Worm (Caenorhabditis elegans) whole organism, L2 larva: ENCODE measurements around the gene srv-25.
A peak's percentile ranks its signal among the peaks of the same experiment; 100 is the strongest.

Source experiments
- C34F6.9 ChIP-seq: fragments of 150-350 bp; optimal IDR thresholded peaks from 2 replicates; lab custom pipeline; 2014; ENCODE audit warnings: missing biosample characterization, missing genetic modification characterization
- F13H6.1 ChIP-seq: sonication (generic microtip); optimal IDR thresholded peaks from 2 replicates; lab custom pipeline; 2016; ENCODE audit warnings: missing genetic modification characterization, missing compliant biosample characterization
- R02D3.7 ChIP-seq: fragments of 150-350 bp; optimal IDR thresholded peaks from 2 replicates; lab custom pipeline; 2014; ENCODE audit warnings: missing biosample characterization, missing genetic modification characterization
- Y55F3AM.14 ChIP-seq: fragments of 200-800 bp; sonication (Bioruptor generic); optimal IDR thresholded peaks from 2 replicates; lab custom pipeline; 2018; ENCODE audit warnings: mild to moderate bottlenecking, missing genetic modification characterization, missing compliant biosample characterization
- alr-1 ChIP-seq: fragments of 150-350 bp; optimal IDR thresholded peaks from 2 replicates; lab custom pipeline; 2014; ENCODE audit warnings: missing biosample characterization, missing genetic modification characterization
- aly-2 ChIP-seq: fragments of 150-350 bp; optimal IDR thresholded peaks from 2 replicates; lab custom pipeline; 2014; ENCODE audit warnings: missing biosample characterization, missing genetic modification characterization
- blmp-1 ChIP-seq: sonication (generic microtip); optimal IDR thresholded peaks from 2 replicates; lab custom pipeline; 2017; ENCODE audit warnings: missing genetic modification characterization, mild to moderate bottlenecking, missing compliant biosample characterization, antibody characterized with exemption, moderate library complexity; ENCODE audit not compliant: insufficient read depth
- ceh-16 ChIP-seq: fragments of 150-350 bp; optimal IDR thresholded peaks from 2 replicates; lab custom pipeline; 2014; ENCODE audit warnings: missing biosample characterization, missing genetic modification characterization
- ceh-82 ChIP-seq: fragments of 150-350 bp; optimal IDR thresholded peaks from 2 replicates; lab custom pipeline; 2014; ENCODE audit warnings: missing biosample characterization, missing genetic modification characterization
- dmd-4 ChIP-seq: sonication (generic microtip); optimal IDR thresholded peaks from 2 replicates; lab custom pipeline; 2017; ENCODE audit warnings: missing biosample characterization, missing genetic modification characterization
- egl-27 ChIP-seq: sonication (generic microtip); optimal IDR thresholded peaks from 3 replicates; lab custom pipeline; 2017; ENCODE audit warnings: missing biosample characterization, missing genetic modification reagents, missing genetic modification characterization
- fos-1 ChIP-seq: fragments of 150-350 bp; optimal IDR thresholded peaks from 2 replicates; lab custom pipeline; 2014; ENCODE audit warnings: missing biosample characterization, missing genetic modification characterization
- gmeb-1 ChIP-seq: fragments of 150-350 bp; optimal IDR thresholded peaks from 2 replicates; lab custom pipeline; 2014; ENCODE audit warnings: missing biosample characterization, missing genetic modification characterization
- lin-11 ChIP-seq: fragments of 150-350 bp; sonication (generic microtip); optimal IDR thresholded peaks from 2 replicates; lab custom pipeline; 2014; ENCODE audit warnings: missing biosample characterization, missing genetic modification characterization, inconsistent platforms, mixed read lengths
- lin-39 ChIP-seq: fragments of 150-350 bp; optimal IDR thresholded peaks from 2 replicates; lab custom pipeline; 2014; ENCODE audit warnings: missing biosample characterization, missing genetic modification reagents, missing genetic modification characterization
- lsy-2 ChIP-seq, 2 experiments: fragments of 150-350 bp in 1 of 2; sonication (generic microtip) in 1 of 2; optimal IDR thresholded peaks; 2 replicates each; lab custom pipeline; 2014 to 2017; ENCODE audit warnings: missing biosample characterization in 2 of 2, missing genetic modification characterization in 2 of 2
- mab-5 ChIP-seq: fragments of 150-350 bp; optimal IDR thresholded peaks from 2 replicates; lab custom pipeline; 2014; ENCODE audit warnings: missing biosample characterization, missing genetic modification characterization
- mbf-1 ChIP-seq: sonication (generic microtip); optimal IDR thresholded peaks from 2 replicates; lab custom pipeline; 2017; ENCODE audit warnings: missing biosample characterization, missing genetic modification characterization
- mdl-1 ChIP-seq, 2 experiments: fragments of 150-350 bp in 1 of 2; sonication (generic microtip) in 1 of 2; optimal IDR thresholded peaks; 2 replicates each; lab custom pipeline; 2017; ENCODE audit warnings: missing biosample characterization in 2 of 2, missing genetic modification characterization in 2 of 2
- nhr-10 ChIP-seq: sonication (generic microtip); optimal IDR thresholded peaks from 2 replicates; lab custom pipeline; 2017; ENCODE audit warnings: missing biosample characterization, missing genetic modification characterization
- nhr-12 ChIP-seq: fragments of 150-350 bp; optimal IDR thresholded peaks from 2 replicates; lab custom pipeline; 2014; ENCODE audit warnings: missing biosample characterization, missing genetic modification characterization
- nhr-129 ChIP-seq: fragments of 150-350 bp; optimal IDR thresholded peaks from 2 replicates; lab custom pipeline; 2014; ENCODE audit warnings: missing biosample characterization, missing genetic modification characterization
- nhr-23 ChIP-seq: fragments of 150-350 bp; optimal IDR thresholded peaks from 2 replicates; lab custom pipeline; 2014; ENCODE audit warnings: missing biosample characterization, missing genetic modification reagents, missing genetic modification characterization
- nhr-237 ChIP-seq: fragments of 150-350 bp; optimal IDR thresholded peaks from 2 replicates; lab custom pipeline; 2014; ENCODE audit warnings: missing biosample characterization, missing genetic modification characterization
- nhr-25 ChIP-seq: fragments of 150-350 bp; sonication (generic microtip); optimal IDR thresholded peaks from 3 replicates; lab custom pipeline; 2014; ENCODE audit warnings: missing biosample characterization, missing genetic modification characterization
- nhr-6 ChIP-seq: fragments of 150-350 bp; optimal IDR thresholded peaks from 2 replicates; lab custom pipeline; 2014; ENCODE audit warnings: missing biosample characterization, missing genetic modification characterization
- nhr-77 ChIP-seq: fragments of 150-350 bp; optimal IDR thresholded peaks from 2 replicates; lab custom pipeline; 2014; ENCODE audit warnings: missing biosample characterization, missing genetic modification characterization
- sem-4 ChIP-seq: fragments of 150-350 bp; optimal IDR thresholded peaks from 2 replicates; lab custom pipeline; 2014; ENCODE audit warnings: missing biosample characterization, missing genetic modification reagents, missing genetic modification characterization
- skn-1 ChIP-seq: sonication (generic microtip); optimal IDR thresholded peaks from 2 replicates; lab custom pipeline; 2017; ENCODE audit warnings: missing biosample characterization, missing genetic modification characterization
- sma-9 ChIP-seq, 2 experiments: fragments of 150-350 bp in 1 of 2; sonication (generic microtip) in 1 of 2; optimal IDR thresholded peaks; 2 replicates each; lab custom pipeline; 2014 to 2016; ENCODE audit warnings: missing genetic modification characterization in 2 of 2, mild to moderate bottlenecking in 1 of 2, missing biosample characterization in 1 of 2, missing compliant biosample characterization in 1 of 2, missing genetic modification reagents in 1 of 2, moderate library complexity in 1 of 2
- snpc-4 ChIP-seq: fragments of 150-350 bp; optimal IDR thresholded peaks from 2 replicates; lab custom pipeline; 2014; ENCODE audit warnings: missing biosample characterization, missing genetic modification characterization
- unc-55 ChIP-seq: fragments of 150-350 bp; sonication (generic microtip); optimal IDR thresholded peaks from 3 replicates; lab custom pipeline; 2014; ENCODE audit warnings: missing biosample characterization, missing genetic modification reagents, missing genetic modification characterization
- zag-1 ChIP-seq: fragments of 150-350 bp; optimal IDR thresholded peaks from 2 replicates; lab custom pipeline; 2014; ENCODE audit warnings: missing biosample characterization, missing genetic modification characterization
- ztf-1 ChIP-seq: fragments of 200-800 bp; sonication (Bioruptor generic); conservative IDR thresholded peaks from 2 replicates; pipeline ENCODE4 v1.3.6; 2022; ENCODE audit warnings: missing genetic modification characterization, missing compliant biosample characterization
- ztf-11 ChIP-seq: sonication (generic microtip); optimal IDR thresholded peaks from 2 replicates; lab custom pipeline; 2017; ENCODE audit warnings: missing biosample characterization, missing genetic modification characterization
- ztf-4 ChIP-seq: fragments of 150-350 bp; optimal IDR thresholded peaks from 2 replicates; lab custom pipeline; 2014; ENCODE audit warnings: missing biosample characterization, missing genetic modification characterization

Gene srv-25

ce11 chrIV:6275671-6276209 lies 27.8 kb downstream of the srv-25 start, which contains the start of the genes aat-4 and T13A10.1:
Gene aat-4 (minus strand): TSS chrIV:6275721.
Gene T13A10.1 (plus strand): TSS chrIV:6276081.
- TF ChIP-seq nhr-6, result no peak
- no peak for TF ChIP-seq nhr-10
- no peak for TF ChIP-seq lin-39 (tag; lab: Kevin White, UChicago)
- peak; percentile 94 for TF ChIP-seq fos-1 (tag; lab: Kevin White, UChicago)
- TF ChIP-seq mbf-1, result no peak
- TF ChIP-seq nhr-23 (tag; lab: Kevin White, UChicago), result no peak
- peak; percentile 24 for TF ChIP-seq gmeb-1 (tag; lab: Kevin White, UChicago)
- TF ChIP-seq alr-1 (tag; lab: Kevin White, UChicago), result no peak
- no peak for TF ChIP-seq unc-55 (GFP tag; lab: Kevin White, UChicago)

- TF ChIP-seq sma-9 (GFP tag; optimal IDR thresholded peaks at IDR 0.05; lab: Kevin White, UChicago) (no peak), sma-9 (tag; optimal IDR thresholded peaks at IDR 0.05; lab: Kevin White, UChicago) (no peak), R02D3.7 (tag; lab: Kevin White, UChicago) (no peak), F13H6.1 (tag; lab: Kevin White, UChicago) (no peak), C34F6.9 (no peak), skn-1 (tag; lab: Kevin White, UChicago) (no peak), lin-39 (tag; lab: Kevin White, UChicago) (no peak), aly-2 (tag; lab: Kevin White, UChicago) (no peak), mab-5 (tag; lab: Kevin White, UChicago) (no peak), nhr-25 (tag; lab: Kevin White, UChicago) (no peak)
Observed at ce11 chrIV:6271923-6272322, 31.6 kb downstream of the srv-25 start, which contains the start of gene srv-31. Gene srv-31 (minus strand): TSS chrIV:6272023.

ce11 chrIV:6269346-6269745 lies 34.2 kb downstream of the srv-25 start, which contains the start of gene srv-30:
Gene srv-30 (minus strand): TSS chrIV:6269446.
- TF ChIP-seq nhr-6, result no peak
- TF ChIP-seq ztf-1 (GFP tag; lab: Robert Waterston, UW), result no peak

- TF ChIP-seq nhr-6 (no peak), ceh-16 (no peak), mab-5 (tag; lab: Kevin White, UChicago) (no peak), nhr-129 (tag; lab: Kevin White, UChicago) (no peak)
Observed at ce11 chrIV:6266499-6266898, 37.0 kb downstream of the srv-25 start, which contains the start of gene srv-29. Gene srv-29 (minus strand): TSS chrIV:6266599.

DNA sequence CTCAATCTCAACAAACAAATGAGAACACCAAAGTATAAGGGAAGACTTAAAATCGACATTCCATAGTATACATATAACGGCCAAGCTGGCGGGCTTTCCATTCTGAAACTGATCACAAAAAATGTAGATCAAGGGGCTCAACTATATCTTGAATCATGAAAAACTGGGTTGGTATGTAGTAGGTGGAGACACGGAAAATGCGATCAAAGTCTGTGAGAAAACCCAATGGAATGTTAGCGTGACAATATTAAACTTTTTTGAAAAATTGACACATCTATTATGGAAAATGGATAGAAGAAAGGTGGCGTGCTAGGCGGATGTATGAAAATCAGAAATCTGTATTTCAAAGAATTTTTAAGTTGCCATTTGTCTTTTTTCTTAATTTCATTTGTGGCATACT lies 40.3 kb downstream of the srv-25 start, which contains the start of gene srv-28:
TSS of gene srv-28 (minus strand) at position 101 of the 400 bp plus-strand sequence.
- TF ChIP-seq ztf-4 (tag; lab: Kevin White, UChicago) (no peak), ztf-11 (no peak), Y55F3AM.14 (GFP tag; lab: Kevin White, UChicago) (no peak), mab-5 (tag; lab: Kevin White, UChicago) (no peak), ceh-82 (tag; lab: Kevin White, UChicago) (no peak), nhr-237 (tag; lab: Kevin White, UChicago) (no peak), R02D3.7 (tag; lab: Kevin White, UChicago) (no peak), nhr-77 (tag; lab: Kevin White, UChicago) (no peak), lin-11 (tag; lab: Kevin White, UChicago) (no peak), lsy-2 (tag; optimal IDR thresholded peaks at IDR 0.05; lab: Kevin White, UChicago) (no peak), gmeb-1 (tag; lab: Kevin White, UChicago) (no peak), zag-1 (tag; lab: Kevin White, UChicago) (no peak), C34F6.9 (no peak)

- TF ChIP-seq R02D3.7 (tag; lab: Kevin White, UChicago) (no peak), sem-4 (tag; lab: Kevin White, UChicago) (no peak), mbf-1 (no peak), F13H6.1 (tag; lab: Kevin White, UChicago) (no peak), nhr-12 (no peak), nhr-25 (tag; lab: Kevin White, UChicago) (no peak), dmd-4 (tag; lab: Kevin White, UChicago) (no peak), mab-5 (tag; lab: Kevin White, UChicago) (no peak), blmp-1 (tag; lab: Kevin White, UChicago) (no peak), sma-9 (GFP tag; optimal IDR thresholded peaks at IDR 0.05; lab: Kevin White, UChicago) (no peak), sma-9 (tag; optimal IDR thresholded peaks at IDR 0.05; lab: Kevin White, UChicago) (no peak), skn-1 (tag; lab: Kevin White, UChicago) (no peak), ztf-4 (tag; lab: Kevin White, UChicago) (no peak), egl-27 (tag; lab: Kevin White, UChicago) (no peak), fos-1 (tag; lab: Kevin White, UChicago) (no peak), snpc-4 (tag; lab: Kevin White, UChicago) (no peak), nhr-129 (tag; lab: Kevin White, UChicago) (no peak), C34F6.9 (no peak), mdl-1 (tag; optimal IDR thresholded peaks at IDR 0.05; lab: Kevin White, UChicago) (no peak)
Observed at ce11 chrIV:6259732-6260131, 43.8 kb downstream of the srv-25 start, which contains the start of gene nlp-16. Gene nlp-16 (minus strand): TSS chrIV:6259832.
